Fruit fly (Drosophila melanogaster): Measurements from ENCODE around the gene MED31.
A peak's percentile ranks its signal among the peaks of the same experiment; 100 is the strongest.

MED31 gene

dm6 chr3R:4658991-4659933 lies 17.5 kb downstream of the MED31 start, which contains the start of gene smash (continued):
- TF ChIP-seq CG13424 (tag; optimal IDR thresholded peaks at IDR 0.05) (peak; percentile 2), CG31441 (GFP tag; IDR thresholded peaks at IDR 0.05) (peak; percentile 43; the same call in 1 of the 2 replicates), salm (tag; optimal IDR thresholded peaks at IDR 0.05) (peak; percentile 38), CG3163 (GFP tag; optimal IDR thresholded peaks at IDR 0.05) (peak; percentile 25), CG4820 (GFP tag; optimal IDR thresholded peaks at IDR 0.05) (no peak), CG34376 (GFP tag; optimal IDR thresholded peaks at IDR 0.05) (peak; percentile 51), hkb (optimal IDR thresholded peaks at IDR 0.05) (no peak), hkb (GFP tag; IDR thresholded peaks at IDR 0.05) (peak; percentile 58), Fer1 (GFP tag; optimal IDR thresholded peaks at IDR 0.05) (peak; percentile 73), CG12155 (GFP tag; optimal IDR thresholded peaks at IDR 0.05) (no peak), ewg (GFP tag; optimal IDR thresholded peaks at IDR 0.05) (no peak), D19B (GFP tag; optimal IDR thresholded peaks at IDR 0.05) (no peak), trem (tag; optimal IDR thresholded peaks at IDR 0.05) (peak; percentile 61), ci (GFP tag; IDR thresholded peaks at IDR 0.05) (peak; percentile 85; the same call in 2 of the 3 replicates), CG3847 (GFP tag; IDR thresholded peaks at IDR 0.05) (peak; percentile 72), pnt (GFP tag; optimal IDR thresholded peaks at IDR 0.05) (no peak), bcd (GFP tag; optimal IDR thresholded peaks at IDR 0.05) (peak; percentile 20), CG1792 (GFP tag; optimal IDR thresholded peaks at IDR 0.05) (no peak), Fer2 (tag; optimal IDR thresholded peaks at IDR 0.05) (no peak), tll (GFP tag; optimal IDR thresholded peaks at IDR 0.05) (no peak), Hmx (GFP tag; optimal IDR thresholded peaks at IDR 0.05) (no peak), CG6854 (GFP tag; optimal IDR thresholded peaks at IDR 0.05) (peak; percentile 45), CG13624 (GFP tag; optimal IDR thresholded peaks at IDR 0.05) (peak; percentile 27), slbo (GFP tag; IDR thresholded peaks at IDR 0.05) (peak; percentile 40; the same call in 1 of the 2 replicates), CG10979 (tag; optimal IDR thresholded peaks at IDR 0.05) (no peak), nau (GFP tag; optimal IDR thresholded peaks at IDR 0.05) (peak; percentile 46), B-H2 (GFP tag; optimal IDR thresholded peaks at IDR 0.05) (no peak), Nf-YC (tag; optimal IDR thresholded peaks at IDR 0.05) (peak; percentile 30), ara (GFP tag; IDR thresholded peaks at IDR 0.05) (no peak), peb (GFP tag; IDR thresholded peaks at IDR 0.05) (no peak), CG33213 (GFP tag; optimal IDR thresholded peaks at IDR 0.05) (peak; percentile 98), ind (GFP tag; optimal IDR thresholded peaks at IDR 0.05) (no peak), Awh (GFP tag; IDR thresholded peaks at IDR 0.05) (0 out of 2 replicates have a peak, but pooled peaks have one; percentile 11), CG2875 (GFP tag; optimal IDR thresholded peaks at IDR 0.05) (no peak), Dek (tag; optimal IDR thresholded peaks at IDR 0.05) (no peak), Doc3 (GFP tag; IDR thresholded peaks at IDR 0.05; ENCODE audit: partially characterized antibody) (no peak), E2f1 (GFP tag; IDR thresholded peaks at IDR 0.05) (0 out of 2 replicates have a peak, but pooled peaks have one; percentile 13), CG4404 (GFP tag; IDR thresholded peaks at IDR 0.05) (no peak), CG14965 (GFP tag; optimal IDR thresholded peaks at IDR 0.05; ENCODE audit: borderline replicate concordance) (peak; percentile 24), her (GFP tag; optimal IDR thresholded peaks at IDR 0.05) (peak; percentile 65), CG12104 (GFP tag; optimal IDR thresholded peaks at IDR 0.05) (no peak), schlank (tag; optimal IDR thresholded peaks at IDR 0.05) (no peak), lab (GFP tag; optimal IDR thresholded peaks at IDR 0.05) (no peak), Bdp1 (GFP tag; optimal IDR thresholded peaks at IDR 0.05) (peak; percentile 6), gem (tag; optimal IDR thresholded peaks at IDR 0.05) (no peak), BEAF-32 (GFP tag; optimal IDR thresholded peaks at IDR 0.05) (peak; percentile 28), CG17385 (GFP tag; optimal IDR thresholded peaks at IDR 0.05) (peak; percentile 28), zfh1 (GFP tag; IDR thresholded peaks at IDR 0.05) (peak; percentile 16; the same call in 1 of the 3 replicates)
